Fruit fly (Drosophila melanogaster): ENCODE data around the gene CG4360.

Gene CG4360

dm6 chr3R:20282769-20283530 is 44.9 kb downstream of the CG4360 start:
- TF ChIP-seq noc (tag; optimal IDR thresholded peaks at IDR 0.05) = no peak

- no peak for TF ChIP-seq noc (tag; optimal IDR thresholded peaks at IDR 0.05)
These were observed 45.7 kb downstream of the CG4360 start for dm6 chr3R:20282103-20282502.

- TF ChIP-seq noc (tag; optimal IDR thresholded peaks at IDR 0.05) = no peak
These were observed 47.3 kb downstream of the CG4360 start for dm6 chr3R:20280518-20280981.

- no peak for TF ChIP-seq noc (tag; optimal IDR thresholded peaks at IDR 0.05)
These were observed 51.0 kb downstream of the CG4360 start for dm6 chr3R:20276760-20277159.

dm6 chr3R:20276012-20276411 is 51.8 kb downstream of the CG4360 start:
- TF ChIP-seq noc (tag; optimal IDR thresholded peaks at IDR 0.05) = no peak

- no peak for TF ChIP-seq noc (tag; optimal IDR thresholded peaks at IDR 0.05)
These were observed 53.1 kb downstream of the CG4360 start for dm6 chr3R:20274521-20275294.
